Fruit fly (Drosophila melanogaster) ovary, adult (tissue): ENCODE results near the gene CG13893.
A peak's percentile ranks its signal among the peaks of the same experiment; 100 is the strongest.

Experiments used
- CG17801 ChIP-seq: fragments of 200-800 bp; optimal IDR thresholded peaks from 2 replicates; lab custom pipeline; 2019; ENCODE audit warnings: missing biosample characterization, mild to moderate bottlenecking, missing genetic modification characterization, moderate library complexity; ENCODE audit not compliant: partially characterized antibody

The CG13893 gene

dm6 chr3L:627819-628601 is 24.2 kb upstream of the CG13893 start:
- TF ChIP-seq CG17801 (GFP tag; lab: Kevin White, UChicago), result peak; percentile 7

- no peak for TF ChIP-seq CG17801 (GFP tag; lab: Kevin White, UChicago)
Measured at dm6 chr3L:627370-627769, 23.6 kb upstream of the CG13893 start.

- TF ChIP-seq CG17801 (GFP tag; lab: Kevin White, UChicago), result no peak
Measured at dm6 chr3L:626498-627369, 22.9 kb upstream of the CG13893 start.

dm6 chr3L:625899-626298 is 22.1 kb upstream of the CG13893 start:
- no peak for TF ChIP-seq CG17801 (GFP tag; lab: Kevin White, UChicago)

dm6 chr3L:624203-624914 is 20.6 kb upstream of the CG13893 start:
- TF ChIP-seq CG17801 (GFP tag; lab: Kevin White, UChicago), result no peak

- no peak for TF ChIP-seq CG17801 (GFP tag; lab: Kevin White, UChicago)
Measured at dm6 chr3L:623556-623955, 19.7 kb upstream of the CG13893 start.

dm6 chr3L:622357-622834 is 18.6 kb upstream of the CG13893 start:
- TF ChIP-seq CG17801 (GFP tag; lab: Kevin White, UChicago), result no peak

- no peak for TF ChIP-seq CG17801 (GFP tag; lab: Kevin White, UChicago)
Measured at dm6 chr3L:621097-621967, 17.5 kb upstream of the CG13893 start.

- no peak for TF ChIP-seq CG17801 (GFP tag; lab: Kevin White, UChicago)
Measured at dm6 chr3L:619427-620308, 15.9 kb upstream of the CG13893 start.

dm6 chr3L:618347-619272 is 14.8 kb upstream of the CG13893 start:
- no peak for TF ChIP-seq CG17801 (GFP tag; lab: Kevin White, UChicago)

dm6 chr3L:617926-618325 is 14.1 kb upstream of the CG13893 start:
- TF ChIP-seq CG17801 (GFP tag; lab: Kevin White, UChicago), result no peak
